Fruit fly (Drosophila melanogaster) whole organism, embryonic: ENCODE data around the gene CG11263.

Experiments used
- Adf1 ChIP-seq: fragments of 200-800 bp; sonication (Bioruptor generic); IDR thresholded peaks from 2 replicates; pipeline ENCODE4 v1.3.6; 2022; ENCODE audit warnings: missing biosample characterization, missing genetic modification characterization
- Atf-2 ChIP-seq: fragments of 200-800 bp; sonication (Bioruptor generic); optimal IDR thresholded peaks from 2 replicates; lab custom pipeline; 2016; ENCODE audit warnings: missing biosample characterization, missing genetic modification characterization
- B-H2 ChIP-seq: fragments of 200-800 bp; sonication (Bioruptor generic); optimal IDR thresholded peaks from 2 replicates; lab custom pipeline; 2018; ENCODE audit warnings: missing biosample characterization, mild to moderate bottlenecking, missing genetic modification characterization
- CG10147 ChIP-seq: fragments of 200-800 bp; sonication (Bioruptor generic); optimal IDR thresholded peaks from 2 replicates; lab custom pipeline; 2019; ENCODE audit warnings: missing biosample characterization, mild to moderate bottlenecking, missing genetic modification characterization, moderate library complexity
- CG1024 ChIP-seq: fragments of 200-800 bp; sonication (Bioruptor generic); IDR thresholded peaks from 2 replicates; pipeline ENCODE4 v1.3.6; 2022; ENCODE audit warnings: missing biosample characterization, missing genetic modification characterization
- CG10431 ChIP-seq: fragments of 200-800 bp; sonication (Bioruptor generic); optimal IDR thresholded peaks from 3 replicates; lab custom pipeline; 2018; ENCODE audit warnings: missing biosample characterization, mild to moderate bottlenecking, missing genetic modification characterization
- CG10979 ChIP-seq: fragments of 200-800 bp; sonication (Bioruptor generic); optimal IDR thresholded peaks from 2 replicates; lab custom pipeline; 2018; ENCODE audit warnings: missing biosample characterization, mild to moderate bottlenecking, missing genetic modification characterization, moderate library complexity
- CG11723 ChIP-seq: fragments of 200-800 bp; sonication (Bioruptor generic); optimal IDR thresholded peaks from 2 replicates; lab custom pipeline; 2017; ENCODE audit warnings: missing biosample characterization, mild to moderate bottlenecking, missing genetic modification characterization
- CG12104 ChIP-seq: fragments of 200-800 bp; sonication (Bioruptor generic); optimal IDR thresholded peaks from 3 replicates; lab custom pipeline; 2016; ENCODE audit warnings: missing biosample characterization, missing genetic modification characterization
- CG1647 ChIP-seq: fragments of 200-800 bp; sonication (Bioruptor generic); optimal IDR thresholded peaks from 3 replicates; lab custom pipeline; 2016; ENCODE audit warnings: missing biosample characterization, missing genetic modification characterization
- CG16815 ChIP-seq: fragments of 200-800 bp; sonication (Bioruptor generic); optimal IDR thresholded peaks from 3 replicates; lab custom pipeline; 2017; ENCODE audit warnings: missing biosample characterization, mild to moderate bottlenecking, missing genetic modification characterization
- CG17385 ChIP-seq: fragments of 200-800 bp; sonication (Bioruptor generic); optimal IDR thresholded peaks from 3 replicates; lab custom pipeline; 2018; ENCODE audit warnings: missing biosample characterization, mild to moderate bottlenecking, missing genetic modification characterization
- CG18262 ChIP-seq: fragments of 200-800 bp; optimal IDR thresholded peaks from 3 replicates; lab custom pipeline; 2019; ENCODE audit warnings: missing biosample characterization, mild to moderate bottlenecking, missing genetic modification characterization, moderate library complexity
- CG34224 ChIP-seq: fragments of 200-800 bp; sonication (Bioruptor generic); IDR thresholded peaks from 3 replicates; pipeline ENCODE4 v1.3.6; 2022; ENCODE audit warnings: missing biosample characterization, missing genetic modification characterization; ENCODE audit not compliant: partially characterized antibody
- CG4282 ChIP-seq: fragments of 200-800 bp; sonication (Bioruptor generic); optimal IDR thresholded peaks from 2 replicates; lab custom pipeline; 2016; ENCODE audit warnings: missing biosample characterization, missing genetic modification characterization
- CG5245 ChIP-seq: fragments of 200-800 bp; sonication (Bioruptor generic); optimal IDR thresholded peaks from 3 replicates; lab custom pipeline; 2016; ENCODE audit warnings: missing biosample characterization, missing genetic modification characterization
- CG5953 ChIP-seq: fragments of 200-800 bp; sonication (Bioruptor generic); IDR thresholded peaks from 2 replicates; pipeline ENCODE4 v1.3.6; 2022; ENCODE audit warnings: missing biosample characterization, missing genetic modification characterization
- CG6272 ChIP-seq: fragments of 200-800 bp; sonication (Bioruptor generic); IDR thresholded peaks from 2 replicates; pipeline ENCODE4 v1.3.6; 2022; ENCODE audit warnings: missing biosample characterization, missing genetic modification characterization
- CG6689 ChIP-seq: fragments of 200-800 bp; sonication (Bioruptor generic); IDR thresholded peaks from 2 replicates; pipeline ENCODE4 v1.3.6; 2022; ENCODE audit warnings: missing biosample characterization, missing genetic modification characterization
- CG7372 ChIP-seq: fragments of 200-800 bp; sonication (Bioruptor generic); IDR thresholded peaks from 2 replicates; pipeline ENCODE4 v1.3.6; 2022; ENCODE audit warnings: missing biosample characterization, missing genetic modification characterization
- CG7556 ChIP-seq: fragments of 200-800 bp; sonication (Bioruptor generic); optimal IDR thresholded peaks from 2 replicates; lab custom pipeline; 2017; ENCODE audit warnings: missing biosample characterization, mild to moderate bottlenecking, missing genetic modification characterization
- CG7745 ChIP-seq: fragments of 200-800 bp; sonication (Bioruptor generic); optimal IDR thresholded peaks from 2 replicates; lab custom pipeline; 2018; ENCODE audit warnings: missing biosample characterization, mild to moderate bottlenecking, missing genetic modification characterization, moderate library complexity
- CG8765 ChIP-seq: fragments of 200-800 bp; sonication (Bioruptor generic); IDR thresholded peaks from 2 replicates; pipeline ENCODE4 v1.3.6; 2022; ENCODE audit warnings: missing biosample characterization, missing genetic modification characterization
- CG9215 ChIP-seq: fragments of 200-800 bp; sonication (Bioruptor generic); IDR thresholded peaks from 2 replicates; pipeline ENCODE4 v1.3.6; 2022; ENCODE audit warnings: missing biosample characterization, missing genetic modification characterization
- CkIIα-i1 ChIP-seq: fragments of 200-800 bp; sonication (Bioruptor generic); IDR thresholded peaks from 2 replicates; pipeline ENCODE4 v1.3.6; 2022; ENCODE audit warnings: missing biosample characterization, missing genetic modification characterization
- Ets65A ChIP-seq: fragments of 200-800 bp; sonication (Bioruptor generic); peaks from one replicate; lab custom pipeline; 2016; ENCODE audit warnings: missing biosample characterization, missing genetic modification characterization
- Gug ChIP-seq: fragments of 200-800 bp; sonication (Bioruptor generic); IDR thresholded peaks from 4 replicates; pipeline ENCODE4 v1.3.6; 2022; ENCODE audit warnings: missing biosample characterization, missing genetic modification characterization
- H2.0 ChIP-seq: fragments of 200-800 bp; sonication (Bioruptor generic); IDR thresholded peaks from 2 replicates; pipeline ENCODE4 v1.3.6; 2022; ENCODE audit warnings: missing biosample characterization, missing genetic modification characterization
- HHEX ChIP-seq: fragments of 200-800 bp; sonication (Bioruptor generic); optimal IDR thresholded peaks from 3 replicates; lab custom pipeline; 2017; ENCODE audit warnings: missing biosample characterization, mild to moderate bottlenecking, missing genetic modification characterization, missing genetic modification reagents
- MBD-R2 ChIP-seq: fragments of 200-800 bp; sonication (Bioruptor generic); IDR thresholded peaks from 2 replicates; pipeline ENCODE4 v1.3.6; 2022; ENCODE audit warnings: missing biosample characterization, missing genetic modification characterization
- NFAT ChIP-seq: fragments of 200-800 bp; sonication (Bioruptor generic); IDR thresholded peaks from 2 replicates; pipeline ENCODE4 v1.3.6; 2022; ENCODE audit warnings: missing biosample characterization, missing genetic modification characterization
- Nf-YC ChIP-seq: fragments of 200-800 bp; optimal IDR thresholded peaks from 3 replicates; lab custom pipeline; 2019; ENCODE audit warnings: missing biosample characterization, mild to moderate bottlenecking, missing genetic modification characterization, moderate library complexity
- Oaz ChIP-seq: fragments of 200-800 bp; sonication (Bioruptor generic); IDR thresholded peaks from 2 replicates; pipeline ENCODE4 v1.3.6; 2022; ENCODE audit warnings: missing biosample characterization, missing genetic modification characterization
- Sox100B ChIP-seq: fragments of 200-800 bp; sonication (Bioruptor generic); optimal IDR thresholded peaks from 3 replicates; lab custom pipeline; 2018; ENCODE audit warnings: missing biosample characterization, mild to moderate bottlenecking, missing genetic modification characterization
- ash1 ChIP-seq: fragments of 200-800 bp; sonication (Bioruptor generic); optimal IDR thresholded peaks from 2 replicates; lab custom pipeline; 2018; ENCODE audit warnings: missing biosample characterization, mild to moderate bottlenecking, missing genetic modification characterization
- az2 ChIP-seq: fragments of 200-800 bp; sonication (Bioruptor generic); optimal IDR thresholded peaks from 3 replicates; lab custom pipeline; 2016; ENCODE audit warnings: missing biosample characterization, missing genetic modification characterization
- cas ChIP-seq: fragments of 200-800 bp; sonication (Bioruptor generic); IDR thresholded peaks from 2 replicates; pipeline ENCODE4 v1.3.6; 2022; ENCODE audit warnings: missing biosample characterization, missing genetic modification characterization
- chm ChIP-seq: fragments of 200-800 bp; sonication (Bioruptor generic); IDR thresholded peaks from 2 replicates; pipeline ENCODE4 v1.3.6; 2022; ENCODE audit warnings: missing biosample characterization, missing genetic modification characterization
- ci ChIP-seq: fragments of 200-800 bp; sonication (Bioruptor generic); IDR thresholded peaks from 3 replicates; pipeline ENCODE4 v1.3.6; 2022; ENCODE audit warnings: missing biosample characterization, missing genetic modification characterization
- croc ChIP-seq: fragments of 200-800 bp; sonication (Bioruptor generic); conservative IDR thresholded peaks from 3 replicates; pipeline ENCODE4 v1.3.6; 2022; ENCODE audit warnings: missing biosample characterization, missing genetic modification characterization
- fu2 ChIP-seq: fragments of 200-800 bp; sonication (Bioruptor generic); optimal IDR thresholded peaks from 2 replicates; lab custom pipeline; 2016; ENCODE audit warnings: missing biosample characterization, missing genetic modification characterization
- grau ChIP-seq: fragments of 200-800 bp; optimal IDR thresholded peaks from 3 replicates; lab custom pipeline; 2019; ENCODE audit warnings: missing biosample characterization, mild to moderate bottlenecking, missing genetic modification characterization, moderate library complexity
- hb ChIP-seq: fragments of 200-800 bp; sonication (Bioruptor generic); IDR thresholded peaks from 3 replicates; pipeline ENCODE4 v1.3.6; 2022; ENCODE audit warnings: missing biosample characterization, missing genetic modification characterization; ENCODE audit not compliant: partially characterized antibody
- ken ChIP-seq: fragments of 200-800 bp; sonication (Bioruptor generic); IDR thresholded peaks from 3 replicates; pipeline ENCODE4 v1.3.6; 2022; ENCODE audit warnings: missing biosample characterization, missing genetic modification characterization
- mld ChIP-seq: fragments of 200-800 bp; sonication (Bioruptor generic); IDR thresholded peaks from 3 replicates; pipeline ENCODE4 v1.3.6; 2022; ENCODE audit warnings: missing biosample characterization, missing genetic modification characterization; ENCODE audit not compliant: partially characterized antibody
- nau ChIP-seq: fragments of 200-800 bp; sonication (Bioruptor generic); optimal IDR thresholded peaks from 3 replicates; lab custom pipeline; 2017; ENCODE audit warnings: missing biosample characterization, mild to moderate bottlenecking, missing genetic modification characterization, missing genetic modification reagents
- odd ChIP-seq: fragments of 200-800 bp; sonication (Bioruptor generic); optimal IDR thresholded peaks from 2 replicates; lab custom pipeline; 2017; ENCODE audit warnings: missing biosample characterization, mild to moderate bottlenecking, missing genetic modification characterization
- pfk ChIP-seq: fragments of 200-800 bp; sonication (Bioruptor generic); optimal IDR thresholded peaks from 2 replicates; lab custom pipeline; 2018; ENCODE audit warnings: missing biosample characterization, mild to moderate bottlenecking, missing genetic modification characterization, moderate library complexity
- sens-2 ChIP-seq: fragments of 200-800 bp; sonication (Bioruptor generic); IDR thresholded peaks from 2 replicates; pipeline ENCODE4 v1.3.6; 2022; ENCODE audit warnings: missing biosample characterization, missing genetic modification characterization
- toy ChIP-seq: fragments of 200-800 bp; sonication (Bioruptor generic); IDR thresholded peaks from 2 replicates; pipeline ENCODE4 v1.3.6; 2022; ENCODE audit warnings: missing biosample characterization, missing genetic modification characterization

Gene CG11263

DNA sequence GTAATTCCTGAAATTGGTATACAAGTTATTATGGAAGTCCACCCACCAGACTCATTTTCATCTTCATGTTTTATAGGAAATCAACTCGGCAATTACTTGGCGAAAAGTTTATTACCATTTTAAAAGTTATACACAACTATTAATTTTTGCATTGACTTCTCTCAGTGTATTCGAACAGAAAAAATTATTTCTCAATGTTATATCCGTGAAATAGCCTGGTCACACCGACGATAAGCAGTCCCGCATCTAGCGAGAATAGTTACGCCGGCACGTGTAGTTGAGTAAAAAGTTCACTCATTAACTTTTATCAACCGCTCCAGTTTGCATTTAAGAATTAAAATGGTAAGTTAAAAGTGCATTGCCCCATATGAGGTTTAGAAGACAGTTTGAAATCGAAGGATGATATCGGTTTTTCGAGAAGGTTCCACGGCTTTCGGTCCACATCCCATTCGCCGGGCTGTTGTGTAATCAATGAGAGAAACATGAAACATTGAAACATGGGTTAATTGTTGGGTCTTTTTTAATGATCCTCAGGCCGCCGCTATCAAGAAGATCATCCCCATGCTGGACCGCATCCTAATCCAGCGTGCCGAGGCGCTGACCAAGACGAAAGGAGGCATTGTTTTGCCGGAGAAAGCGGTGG is 9.3 kb downstream of the CG11263 start, which contains the start of gene CG11267 (continued):
- peak; percentile 88 for TF ChIP-seq ken (GFP tag; lab: Robert Waterston, UW)
- peak; percentile 91 for TF ChIP-seq CG6689 (GFP tag; lab: Robert Waterston, UW)
- TF ChIP-seq CG8765 (GFP tag; lab: Robert Waterston, UW): peak; percentile 79
- peak; percentile 49 for TF ChIP-seq CG11723
- TF ChIP-seq CG5245: peak; percentile 77
- peak; percentile 60 for TF ChIP-seq CG4282 (GFP tag; lab: Kevin White, UChicago)
- peak; percentile 81 for TF ChIP-seq CG10979 (tag; lab: Kevin White, UChicago)
- peak; percentile 37; the same call in 2 of the 3 replicates for TF ChIP-seq CG34224 (GFP tag; lab: Robert Waterston, UW)
- peak; percentile 90 for TF ChIP-seq CG7372 (GFP tag; lab: Robert Waterston, UW)
- peak; percentile 91 for TF ChIP-seq CG1024 (GFP tag; lab: Robert Waterston, UW)
- TF ChIP-seq grau: peak; percentile 81
- peak; percentile 77 for TF ChIP-seq odd (GFP tag; lab: Kevin White, UChicago)
- TF ChIP-seq az2 (GFP tag; lab: Kevin White, UChicago): peak; percentile 67
- TF ChIP-seq CkIIα-i1 (GFP tag; lab: Robert Waterston, UW): peak; percentile 55; the same call in 1 of the 2 replicates
- TF ChIP-seq CG10147 (GFP tag; lab: Kevin White, UChicago): peak; percentile 87
- peak; percentile 48 for TF ChIP-seq CG16815 (GFP tag; lab: Kevin White, UChicago)
- no peak for TF ChIP-seq hb (GFP tag; lab: Robert Waterston, UW)
- peak; percentile 92 for TF ChIP-seq CG5953
- TF ChIP-seq CG7745 (tag; lab: Kevin White, UChicago): no peak
- peak; percentile 87 for TF ChIP-seq HHEX (GFP tag; lab: Kevin White, UChicago)
- TF ChIP-seq B-H2: peak; percentile 39
- TF ChIP-seq Ets65A (GFP tag; lab: Kevin White, UChicago): peak; percentile 98
- TF ChIP-seq CG18262 (tag; lab: Kevin White, UChicago): peak; percentile 79
- peak; percentile 27 for TF ChIP-seq pfk (GFP tag; lab: Kevin White, UChicago)
- peak; percentile 89 for TF ChIP-seq ci
- TF ChIP-seq fu2 (GFP tag; lab: Kevin White, UChicago): peak; percentile 70
- TF ChIP-seq toy (GFP tag; lab: Robert Waterston, UW): peak; percentile 68; the same call in 1 of the 2 replicates
- TF ChIP-seq Sox100B (GFP tag; lab: Kevin White, UChicago): peak; percentile 86
- peak; percentile 77; the same call in 1 of the 2 replicates for TF ChIP-seq cas (GFP tag; lab: Robert Waterston, UW)
- TF ChIP-seq CG7556: peak; percentile 76
- peak; percentile 72 for TF ChIP-seq CG17385
- TF ChIP-seq CG9215 (GFP tag; lab: Robert Waterston, UW): peak; percentile 72
- TF ChIP-seq CG10431: peak; percentile 13
- TF ChIP-seq MBD-R2 (GFP tag; lab: Robert Waterston, UW): peak; percentile 80; the same call in 1 of the 2 replicates
- peak; percentile 44 for TF ChIP-seq nau
- TF ChIP-seq NFAT (GFP tag; lab: Robert Waterston, UW): peak; percentile 94
- peak; percentile 84 for TF ChIP-seq CG1647 (GFP tag; lab: Kevin White, UChicago)
- TF ChIP-seq H2.0: peak; percentile 90
- TF ChIP-seq mld: no peak
- no peak for TF ChIP-seq Adf1
- TF ChIP-seq Atf-2: peak; percentile 72
- peak; percentile 71; the same call in 3 of the 4 replicates for TF ChIP-seq Gug
- peak; percentile 91 for TF ChIP-seq sens-2 (GFP tag; lab: Robert Waterston, UW)
- TF ChIP-seq Nf-YC (tag; lab: Kevin White, UChicago): peak; percentile 71
- TF ChIP-seq CG6272 (GFP tag; lab: Robert Waterston, UW): peak; percentile 71
- peak; percentile 95 for TF ChIP-seq Oaz (GFP tag; lab: Robert Waterston, UW)
- peak; percentile 56 for TF ChIP-seq croc
- TF ChIP-seq CG12104 (GFP tag; lab: Kevin White, UChicago): peak; percentile 85
- TF ChIP-seq chm (GFP tag; lab: Robert Waterston, UW): no peak; the same call in 1 of the 2 replicates
- peak; percentile 48 for TF ChIP-seq ash1
